Worm (Caenorhabditis elegans) whole organism, L4 larva: ENCODE results near the gene F18C5.10.
A peak's percentile ranks its signal among the peaks of the same experiment; 100 is the strongest.

Source experiments
- F10B5.3 ChIP-seq: sonication (generic microtip); optimal IDR thresholded peaks from 2 replicates; lab custom pipeline; 2016; ENCODE audit warnings: mild to moderate bottlenecking, missing genetic modification characterization, missing compliant biosample characterization
- F26F4.8 ChIP-seq: fragments of 200-800 bp; sonication (Bioruptor generic); conservative IDR thresholded peaks from 2 replicates; pipeline ENCODE4 v1.3.6; 2022; ENCODE audit warnings: missing genetic modification characterization, missing compliant biosample characterization
- R02D3.7 ChIP-seq: fragments of 150-350 bp; sonication (generic microtip); optimal IDR thresholded peaks from 3 replicates; lab custom pipeline; 2014; ENCODE audit warnings: missing biosample characterization, missing genetic modification characterization
- T20F7.1 ChIP-seq: fragments of 200-800 bp; sonication (Bioruptor generic); optimal IDR thresholded peaks from 2 replicates; lab custom pipeline; 2018; ENCODE audit warnings: mild to moderate bottlenecking, missing genetic modification characterization, missing compliant biosample characterization
- Y48G9A.11 ChIP-seq: fragments of 200-800 bp; sonication (Bioruptor generic); IDR thresholded peaks from 2 replicates; pipeline ENCODE4 v1.3.6; 2022; ENCODE audit warnings: missing genetic modification reagents, missing genetic modification characterization, missing compliant biosample characterization
- ZK337.2 ChIP-seq: fragments of 200-800 bp; sonication (Bioruptor generic); IDR thresholded peaks from 2 replicates; pipeline ENCODE4 v1.3.6; 2022; ENCODE audit warnings: missing genetic modification reagents, missing genetic modification characterization, missing compliant biosample characterization
- ZK546.5 ChIP-seq, 2 experiments: sonication (generic microtip); optimal IDR thresholded peaks; 2 replicates each; lab custom pipeline; 2017; ENCODE audit warnings: missing biosample characterization in 2 of 2, missing genetic modification characterization in 2 of 2
- aly-2 ChIP-seq: sonication (generic microtip); optimal IDR thresholded peaks from 2 replicates; lab custom pipeline; 2018; ENCODE audit warnings: missing biosample characterization, missing genetic modification characterization
- ama-1 ChIP-seq: fragments of 150-350 bp; optimal IDR thresholded peaks from 2 replicates; lab custom pipeline; 2014; ENCODE audit warnings: inconsistent platforms, mixed read lengths
- attf-4 ChIP-seq: sonication (generic microtip); optimal IDR thresholded peaks from 3 replicates; lab custom pipeline; 2017; ENCODE audit warnings: missing biosample characterization, missing genetic modification characterization
- ceh-28 ChIP-seq: fragments of 150-350 bp; optimal IDR thresholded peaks from 2 replicates; lab custom pipeline; 2014; ENCODE audit warnings: missing biosample characterization, missing genetic modification reagents, missing genetic modification characterization
- ceh-32 ChIP-seq: sonication (generic microtip); optimal IDR thresholded peaks from 2 replicates; lab custom pipeline; 2016; ENCODE audit warnings: mild to moderate bottlenecking, missing genetic modification characterization, missing compliant biosample characterization; ENCODE audit not compliant: poor library complexity
- ceh-82 ChIP-seq: sonication (generic microtip); optimal IDR thresholded peaks from 2 replicates; lab custom pipeline; 2017; ENCODE audit warnings: missing biosample characterization, missing genetic modification characterization
- ces-1 ChIP-seq: fragments of 150-350 bp; sonication (generic microtip); optimal IDR thresholded peaks from 4 replicates; lab custom pipeline; 2014; ENCODE audit warnings: missing biosample characterization, missing genetic modification reagents, missing genetic modification characterization
- ctbp-1 ChIP-seq: fragments of 200-800 bp; sonication (Bioruptor generic); IDR thresholded peaks from 2 replicates; pipeline ENCODE4 v1.3.6; 2022; ENCODE audit warnings: missing genetic modification reagents, missing genetic modification characterization, missing compliant biosample characterization
- dmd-9 ChIP-seq: fragments of 200-800 bp; sonication (Bioruptor generic); IDR thresholded peaks from 2 replicates; pipeline ENCODE4 v1.3.6; 2022; ENCODE audit warnings: missing genetic modification reagents, missing genetic modification characterization, missing compliant biosample characterization
- duxl-1 ChIP-seq: sonication (generic microtip); optimal IDR thresholded peaks from 2 replicates; lab custom pipeline; 2016; ENCODE audit warnings: mild to moderate bottlenecking, missing genetic modification characterization, moderate library complexity, missing compliant biosample characterization; ENCODE audit not compliant: poor library complexity
- dve-1 ChIP-seq: sonication (generic microtip); optimal IDR thresholded peaks from 2 replicates; lab custom pipeline; 2017; ENCODE audit warnings: antibody characterized with exemption, mild to moderate bottlenecking, missing genetic modification characterization, missing compliant biosample characterization; ENCODE audit not compliant: insufficient read depth
- egl-27 ChIP-seq: sonication (generic microtip); optimal IDR thresholded peaks from 3 replicates; lab custom pipeline; 2017; ENCODE audit warnings: missing biosample characterization, missing genetic modification reagents, missing genetic modification characterization
- egl-43 ChIP-seq: fragments of 200-800 bp; sonication (Bioruptor generic); IDR thresholded peaks from 2 replicates; pipeline ENCODE4 v1.3.6; 2022; ENCODE audit warnings: missing genetic modification reagents, missing genetic modification characterization, missing compliant biosample characterization
- fkh-10 ChIP-seq: fragments of 150-350 bp; optimal IDR thresholded peaks from 2 replicates; lab custom pipeline; 2014; ENCODE audit warnings: missing biosample characterization, missing genetic modification reagents, missing genetic modification characterization
- fos-1 ChIP-seq: fragments of 150-350 bp; optimal IDR thresholded peaks from 2 replicates; lab custom pipeline; 2014; ENCODE audit warnings: missing biosample characterization, missing genetic modification characterization
- hlh-30 ChIP-seq: sonication (generic microtip); optimal IDR thresholded peaks from 2 replicates; lab custom pipeline; 2017; ENCODE audit warnings: antibody characterized with exemption, mild to moderate bottlenecking, missing genetic modification characterization, missing compliant biosample characterization; ENCODE audit not compliant: insufficient read depth
- hmg-1.1 ChIP-seq: fragments of 200-800 bp; sonication (Bioruptor generic); IDR thresholded peaks from 2 replicates; pipeline ENCODE4 v1.3.6; 2022; ENCODE audit warnings: missing genetic modification reagents, missing genetic modification characterization, missing compliant biosample characterization
- jun-1 ChIP-seq: fragments of 150-350 bp; optimal IDR thresholded peaks from 2 replicates; lab custom pipeline; 2014; ENCODE audit warnings: missing biosample characterization, missing genetic modification reagents, missing genetic modification characterization
- lim-7 ChIP-seq: fragments of 200-800 bp; sonication (Bioruptor generic); IDR thresholded peaks from 2 replicates; pipeline ENCODE4 v1.3.6; 2022; ENCODE audit warnings: missing genetic modification characterization, missing compliant biosample characterization
- lin-1 ChIP-seq: fragments of 200-800 bp; sonication (Bioruptor generic); IDR thresholded peaks from 2 replicates; pipeline ENCODE4 v1.3.6; 2022; ENCODE audit warnings: missing genetic modification reagents, missing genetic modification characterization, missing compliant biosample characterization
- lin-13 ChIP-seq: fragments of 150-350 bp; optimal IDR thresholded peaks from 2 replicates; lab custom pipeline; 2014; ENCODE audit warnings: missing biosample characterization, missing genetic modification reagents, missing genetic modification characterization
- lin-15B ChIP-seq: fragments of 150-350 bp; sonication (generic microtip); optimal IDR thresholded peaks from 3 replicates; lab custom pipeline; 2014; ENCODE audit warnings: missing biosample characterization, missing genetic modification characterization
- lin-39 ChIP-seq: fragments of 150-350 bp; optimal IDR thresholded peaks from 2 replicates; lab custom pipeline; 2014; ENCODE audit warnings: missing biosample characterization, missing genetic modification reagents, missing genetic modification characterization
- lir-3 ChIP-seq: sonication (generic microtip); optimal IDR thresholded peaks from 2 replicates; lab custom pipeline; 2016; ENCODE audit warnings: mild to moderate bottlenecking, missing genetic modification characterization, missing compliant biosample characterization
- madf-9 ChIP-seq: fragments of 200-800 bp; sonication (Bioruptor generic); conservative IDR thresholded peaks from 2 replicates; pipeline ENCODE4 v1.3.6; 2022; ENCODE audit warnings: missing genetic modification reagents, missing genetic modification characterization, missing compliant biosample characterization
- mep-1 ChIP-seq: fragments of 150-350 bp; sonication (generic microtip); optimal IDR thresholded peaks from 3 replicates; lab custom pipeline; 2014; ENCODE audit warnings: missing biosample characterization, missing genetic modification characterization
- mes-2 ChIP-seq: sonication (generic microtip); optimal IDR thresholded peaks from 2 replicates; lab custom pipeline; 2016; ENCODE audit warnings: missing genotype, mild to moderate bottlenecking, missing genetic modification characterization, missing compliant biosample characterization; ENCODE audit not compliant: poor library complexity, severe bottlenecking
- mxl-2 ChIP-seq: fragments of 200-800 bp; sonication (Bioruptor generic); conservative IDR thresholded peaks from 2 replicates; pipeline ENCODE4 v1.3.6; 2022; ENCODE audit warnings: missing genetic modification reagents, missing genetic modification characterization, missing compliant biosample characterization
- nhr-102 ChIP-seq: sonication (generic microtip); optimal IDR thresholded peaks from 2 replicates; lab custom pipeline; 2016; ENCODE audit warnings: mild to moderate bottlenecking, missing genetic modification characterization, moderate library complexity, missing compliant biosample characterization
- nhr-111 ChIP-seq: fragments of 200-800 bp; sonication (Bioruptor generic); optimal IDR thresholded peaks from 2 replicates; lab custom pipeline; 2018; ENCODE audit warnings: mild to moderate bottlenecking, missing genetic modification characterization, missing compliant biosample characterization
- nhr-237 ChIP-seq: sonication (generic microtip); optimal IDR thresholded peaks from 2 replicates; lab custom pipeline; 2017; ENCODE audit warnings: missing biosample characterization, missing genetic modification characterization
- nhr-28 ChIP-seq: fragments of 150-350 bp; optimal IDR thresholded peaks from 2 replicates; lab custom pipeline; 2014; ENCODE audit warnings: missing biosample characterization, missing genetic modification characterization
- nhr-41 ChIP-seq: fragments of 200-800 bp; sonication (Bioruptor generic); IDR thresholded peaks from 2 replicates; pipeline ENCODE4 v1.3.6; 2022; ENCODE audit warnings: missing genetic modification reagents, missing genetic modification characterization, missing compliant biosample characterization
- nhr-42 ChIP-seq: fragments of 200-800 bp; sonication (Bioruptor generic); IDR thresholded peaks from 2 replicates; pipeline ENCODE4 v1.3.6; 2022; ENCODE audit warnings: missing genetic modification characterization, missing compliant biosample characterization
- nhr-6 ChIP-seq: fragments of 150-350 bp; optimal IDR thresholded peaks from 2 replicates; lab custom pipeline; 2014; ENCODE audit warnings: missing biosample characterization, missing genetic modification characterization
- pqm-1 ChIP-seq: sonication (generic microtip); optimal IDR thresholded peaks from 2 replicates; lab custom pipeline; 2017; ENCODE audit warnings: missing biosample characterization, missing genetic modification characterization
- set-16 ChIP-seq: fragments of 200-800 bp; sonication (Bioruptor generic); IDR thresholded peaks from 2 replicates; pipeline ENCODE4 v1.3.6; 2022; ENCODE audit warnings: missing genetic modification reagents, missing genetic modification characterization, missing compliant biosample characterization
- skn-1 ChIP-seq: fragments of 150-350 bp; optimal IDR thresholded peaks from 2 replicates; lab custom pipeline; 2014; ENCODE audit warnings: missing biosample characterization, missing genetic modification characterization
- snpc-1.2 ChIP-seq: fragments of 200-800 bp; sonication (Bioruptor generic); IDR thresholded peaks from 2 replicates; pipeline ENCODE4 v1.3.6; 2022; ENCODE audit warnings: missing genetic modification reagents, missing genetic modification characterization, missing compliant biosample characterization
- snpc-4 ChIP-seq: fragments of 150-350 bp; optimal IDR thresholded peaks from 2 replicates; lab custom pipeline; 2014; ENCODE audit warnings: missing biosample characterization, missing genetic modification characterization
- spr-3 ChIP-seq: fragments of 200-800 bp; sonication (Bioruptor generic); optimal IDR thresholded peaks from 2 replicates; lab custom pipeline; 2018; ENCODE audit warnings: mild to moderate bottlenecking, missing genetic modification characterization, missing compliant biosample characterization
- tag-97 ChIP-seq: fragments of 200-800 bp; sonication (Bioruptor generic); IDR thresholded peaks from 2 replicates; pipeline ENCODE4 v1.3.6; 2022; ENCODE audit warnings: missing genetic modification characterization, missing compliant biosample characterization
- unc-62 ChIP-seq, 3 experiments: fragments of 150-350 bp in 1 of 3; sonication (generic microtip); optimal IDR thresholded peaks in 2 of 3; peaks in 1 of 3; 1 replicate in 1 of 3; 2 replicates in 2 of 3; lab custom pipeline; 2014 to 2017; ENCODE audit warnings: missing biosample characterization in 3 of 3, missing genetic modification characterization in 3 of 3, missing genetic modification reagents in 3 of 3, missing genotype in 1 of 3
- zfp-2 ChIP-seq: sonication (generic microtip); optimal IDR thresholded peaks from 2 replicates; lab custom pipeline; 2016; ENCODE audit warnings: mild to moderate bottlenecking, missing genetic modification characterization, missing compliant biosample characterization
- ztf-7 ChIP-seq: fragments of 150-350 bp; optimal IDR thresholded peaks from 2 replicates; lab custom pipeline; 2014; ENCODE audit warnings: missing biosample characterization, missing genetic modification characterization

F18C5.10 gene

DNA sequence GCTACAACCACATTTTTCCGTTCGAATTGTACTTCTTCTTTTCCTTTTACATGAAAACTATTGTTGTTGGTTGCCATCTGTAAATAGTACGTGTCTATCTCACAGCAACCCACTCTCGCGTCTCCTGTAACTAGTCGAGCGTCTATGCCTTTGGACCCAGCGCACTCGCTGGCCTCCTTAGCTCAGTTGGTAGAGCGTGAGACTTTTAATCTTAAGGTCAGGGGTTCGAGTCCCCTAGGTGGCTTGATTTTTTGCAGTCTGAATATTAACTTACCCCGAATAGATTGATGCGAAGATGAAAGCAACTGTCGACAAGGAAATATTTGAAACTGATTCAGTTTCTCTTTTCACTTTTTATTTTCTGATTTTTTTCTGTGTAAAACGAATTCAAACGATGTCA is 3.8 kb upstream of the F18C5.10 start, which contains the start of gene mpz-3 (continued):
- no peak for TF ChIP-seq dve-1
- TF ChIP-seq unc-62 (GFP tag; optimal IDR thresholded peaks at IDR 0.05 in 1 of 2; lab: Kevin White, UChicago): no peak
- no peak for TF ChIP-seq unc-62 (tag; optimal IDR thresholded peaks at IDR 0.05; lab: Kevin White, UChicago)
- TF ChIP-seq mes-2 (tag; lab: Kevin White, UChicago): no peak
- no peak for TF ChIP-seq set-16 (GFP tag; lab: Robert Waterston, UW)
- peak; percentile 34 for TF ChIP-seq ztf-7 (tag; lab: Kevin White, UChicago)
- TF ChIP-seq R02D3.7 (tag; lab: Kevin White, UChicago): no peak
- TF ChIP-seq ama-1: no peak
- peak; percentile 67 for TF ChIP-seq madf-9 (GFP tag; lab: Robert Waterston, UW)
- TF ChIP-seq fkh-10: no peak
- no peak for TF ChIP-seq F26F4.8
- no peak for TF ChIP-seq nhr-237
- no peak for TF ChIP-seq ceh-28
- peak; percentile 26 for TF ChIP-seq hlh-30 (tag; lab: Kevin White, UChicago)
- TF ChIP-seq lin-15B (tag; lab: Kevin White, UChicago): no peak
- TF ChIP-seq lin-1: no peak; the same call in 1 of the 2 replicates
- TF ChIP-seq nhr-111: no peak
- TF ChIP-seq ZK337.2 (GFP tag; lab: Robert Waterston, UW): 0 out of 2 replicates have a peak, but pooled peaks have one; percentile 69
- no peak for TF ChIP-seq egl-27 (tag; lab: Kevin White, UChicago)
- TF ChIP-seq pqm-1 (tag; lab: Kevin White, UChicago): no peak
- TF ChIP-seq snpc-4 (tag; lab: Kevin White, UChicago): no peak
- no peak for TF ChIP-seq attf-4
- TF ChIP-seq lir-3 (tag; lab: Kevin White, UChicago): no peak
- no peak; the same call in 1 of the 2 replicates for TF ChIP-seq hmg-1.1 (GFP tag; lab: Robert Waterston, UW)
- TF ChIP-seq ceh-32: no peak
- 0 out of 2 replicates have a peak, but pooled peaks have one; percentile 24 for TF ChIP-seq mxl-2 (GFP tag; lab: Robert Waterston, UW)
- TF ChIP-seq mep-1 (tag; lab: Kevin White, UChicago): no peak
- TF ChIP-seq ctbp-1 (GFP tag; lab: Robert Waterston, UW): peak; percentile 55; the same call in 1 of the 2 replicates
- TF ChIP-seq ces-1 (GFP tag; lab: Kevin White, UChicago): no peak
- no peak for TF ChIP-seq tag-97
- peak; percentile 49; the same call in 1 of the 2 replicates for TF ChIP-seq snpc-1.2 (GFP tag; lab: Robert Waterston, UW)
- TF ChIP-seq egl-43 (GFP tag; lab: Robert Waterston, UW): no peak
- no peak for TF ChIP-seq ZK546.5 (tag; optimal IDR thresholded peaks at IDR 0.05; lab: Kevin White, UChicago)
- TF ChIP-seq ceh-82 (tag; lab: Kevin White, UChicago): no peak
- no peak for TF ChIP-seq spr-3 (GFP tag; lab: Kevin White, UChicago)
- no peak for TF ChIP-seq Y48G9A.11 (GFP tag; lab: Robert Waterston, UW)
- TF ChIP-seq duxl-1 (tag; lab: Kevin White, UChicago): no peak
- no peak for TF ChIP-seq lin-13
- peak; percentile 62 for TF ChIP-seq nhr-102 (tag; lab: Kevin White, UChicago)
- TF ChIP-seq F10B5.3 (tag; lab: Kevin White, UChicago): no peak
- no peak for TF ChIP-seq skn-1 (tag; lab: Kevin White, UChicago)
- TF ChIP-seq zfp-2 (tag; lab: Kevin White, UChicago): no peak
- no peak for TF ChIP-seq dmd-9 (GFP tag; lab: Robert Waterston, UW)
- TF ChIP-seq lin-39: no peak
- peak; percentile 68; the same call in 1 of the 2 replicates for TF ChIP-seq nhr-41
- TF ChIP-seq fos-1 (tag; lab: Kevin White, UChicago): no peak
- no peak; the same call in 1 of the 2 replicates for TF ChIP-seq nhr-42
- TF ChIP-seq T20F7.1: peak; percentile 22
- no peak for TF ChIP-seq nhr-6
- peak; percentile 43 for TF ChIP-seq nhr-28 (tag; lab: Kevin White, UChicago)
- TF ChIP-seq lim-7 (GFP tag; lab: Robert Waterston, UW): peak; percentile 87
- no peak for TF ChIP-seq aly-2
- no peak for TF ChIP-seq jun-1 (tag; lab: Kevin White, UChicago)
